Worm (Caenorhabditis elegans): Measurements from ENCODE around the gene F38A5.6.

- TF ChIP-seq W03F9.2 (tag; optimal IDR thresholded peaks at IDR 0.05): no peak
- no peak for TF ChIP-seq him-1 (tag; optimal IDR thresholded peaks at IDR 0.05)
These were observed 41.5 kb downstream of the F38A5.6 start, which contains the start of gene paqr-1 for ce11 chrIV:6555388-6556330.
